Worm (Caenorhabditis elegans): ENCODE results near the gene C14A4.6.

Gene C14A4.6

ce11 chrII:10598039-10598438 lies 3.5 kb upstream of the C14A4.6 start, which contains the start of gene C14A4.8:
Gene C14A4.8 (minus strand): TSS chrII:10598139.
- TF ChIP-seq pqm-1 (tag; optimal IDR thresholded peaks at IDR 0.05) (no peak), ref-2 (tag; optimal IDR thresholded peaks at IDR 0.05) (no peak), madf-2 (tag; optimal IDR thresholded peaks at IDR 0.05) (no peak), dve-1 (tag; optimal IDR thresholded peaks at IDR 0.05) (no peak), tbx-2 (tag; optimal IDR thresholded peaks at IDR 0.05) (no peak), hlh-15 (tag; optimal IDR thresholded peaks at IDR 0.05) (no peak), unc-42 (tag; optimal IDR thresholded peaks at IDR 0.05) (no peak)

ce11 chrII:10596462-10596861 lies 1.9 kb upstream of the C14A4.6 start, which contains the start of gene C14A4.7:
Gene C14A4.7 (minus strand): TSS chrII:10596562.
- TF ChIP-seq lin-11 (tag; optimal IDR thresholded peaks at IDR 0.05) (no peak), sdc-2 (tag; optimal IDR thresholded peaks at IDR 0.05) (no peak), ama-1 (optimal IDR thresholded peaks at IDR 0.05) (no peak), ceh-2 (tag; optimal IDR thresholded peaks at IDR 0.05) (no peak), pag-3 (tag; optimal IDR thresholded peaks at IDR 0.05; ENCODE audit: borderline replicate concordance) (no peak), ceh-30 (tag; optimal IDR thresholded peaks at IDR 0.05) (no peak), C38D4.7 (GFP tag; optimal IDR thresholded peaks at IDR 0.05) (no peak), hlh-15 (tag; optimal IDR thresholded peaks at IDR 0.05) (no peak), hlh-6 (tag; optimal IDR thresholded peaks at IDR 0.05) (no peak), zip-5 (tag; optimal IDR thresholded peaks at IDR 0.05) (no peak), ets-4 (tag; optimal IDR thresholded peaks at IDR 0.05) (no peak)

- no peak for TF ChIP-seq F13H6.1 (tag; optimal IDR thresholded peaks at IDR 0.05)
- no peak for TF ChIP-seq hlh-6 (tag; optimal IDR thresholded peaks at IDR 0.05)
- TF ChIP-seq syd-9 (tag; optimal IDR thresholded peaks at IDR 0.05) = no peak
- no peak for TF ChIP-seq pqm-1 (tag; optimal IDR thresholded peaks at IDR 0.05)
- no peak for TF ChIP-seq hlh-15 (tag; optimal IDR thresholded peaks at IDR 0.05)
- no peak for TF ChIP-seq tbx-7 (tag; optimal IDR thresholded peaks at IDR 0.05)
- no peak for TF ChIP-seq che-1 (tag; optimal IDR thresholded peaks at IDR 0.05)
- TF ChIP-seq unc-42 (tag; optimal IDR thresholded peaks at IDR 0.05) = no peak
- TF ChIP-seq zip-5 (tag; optimal IDR thresholded peaks at IDR 0.05) = no peak
- TF ChIP-seq npax-4 (tag; optimal IDR thresholded peaks at IDR 0.05) = no peak
- no peak for TF ChIP-seq ama-1 (optimal IDR thresholded peaks at IDR 0.05)
- TF ChIP-seq ets-4 (tag; optimal IDR thresholded peaks at IDR 0.05) = no peak
- no peak for TF ChIP-seq madf-2 (tag; optimal IDR thresholded peaks at IDR 0.05)
- no peak for TF ChIP-seq nhr-11 (tag; optimal IDR thresholded peaks at IDR 0.05)
- no peak for TF ChIP-seq fkh-6 (tag; optimal IDR thresholded peaks at IDR 0.05)
- no peak for TF ChIP-seq hlh-13 (GFP tag; optimal IDR thresholded peaks at IDR 0.05)
- no peak for TF ChIP-seq T23F11.4 (GFP tag; optimal IDR thresholded peaks at IDR 0.05)
- no peak for TF ChIP-seq ceh-30 (tag; optimal IDR thresholded peaks at IDR 0.05)
- no peak for TF ChIP-seq ceh-18 (tag; optimal IDR thresholded peaks at IDR 0.05)
These were observed 264 bp downstream of the C14A4.6 start for ce11 chrII:10594312-10594711.

- TF ChIP-seq sdc-2 (tag; optimal IDR thresholded peaks at IDR 0.05) (no peak), K09A11.1 (tag; optimal IDR thresholded peaks at IDR 0.05; ENCODE audit: insufficient read depth) (no peak), hlh-6 (tag; optimal IDR thresholded peaks at IDR 0.05) (no peak), gmeb-2 (tag; optimal IDR thresholded peaks at IDR 0.05) (no peak)
These were observed 2.1 kb downstream of the C14A4.6 start, which contains the start of gene crn-5 for ce11 chrII:10592452-10592851. Gene crn-5 (plus strand): TSS chrII:10592752.

ce11 chrII:10587742-10588141 lies 6.8 kb downstream of the C14A4.6 start, which contains the start of gene crn-3:
Gene crn-3 (plus strand): TSS chrII:10588042.
- TF ChIP-seq syd-9 (tag; optimal IDR thresholded peaks at IDR 0.05) = no peak
- TF ChIP-seq eyg-1 (tag; optimal IDR thresholded peaks at IDR 0.05) = no peak
- no peak for TF ChIP-seq dmd-4 (tag; optimal IDR thresholded peaks at IDR 0.05; ENCODE audit: borderline replicate concordance)
- no peak for TF ChIP-seq ceh-48 (tag; optimal IDR thresholded peaks at IDR 0.05)
- no peak for TF ChIP-seq F13H6.1 (tag; optimal IDR thresholded peaks at IDR 0.05)
- no peak for TF ChIP-seq pag-3 (tag; optimal IDR thresholded peaks at IDR 0.05; ENCODE audit: borderline replicate concordance)
- TF ChIP-seq K09A11.1 (tag; optimal IDR thresholded peaks at IDR 0.05; ENCODE audit: insufficient read depth) = no peak

ce11 chrII:10584036-10584435 lies 10.5 kb downstream of the C14A4.6 start, which contains the start of gene algn-9:
Gene algn-9 (plus strand): TSS chrII:10584336.
- TF ChIP-seq ceh-19 (GFP tag; optimal IDR thresholded peaks at IDR 0.05) = no peak
- TF ChIP-seq unc-3 (GFP tag; conservative IDR thresholded peaks at IDR 0.05) = no peak
- TF ChIP-seq unc-3 (tag; optimal IDR thresholded peaks at IDR 0.05) = no peak
- no peak for TF ChIP-seq pag-3 (tag; optimal IDR thresholded peaks at IDR 0.05; ENCODE audit: borderline replicate concordance)
- no peak for TF ChIP-seq ceh-30 (tag; optimal IDR thresholded peaks at IDR 0.05)
- TF ChIP-seq unc-55 (GFP tag; optimal IDR thresholded peaks at IDR 0.05) = no peak
- no peak for TF ChIP-seq pax-1 (tag; optimal IDR thresholded peaks at IDR 0.05)
- no peak for TF ChIP-seq ref-2 (tag; optimal IDR thresholded peaks at IDR 0.05)

All from whole organism, late embryonic.